Worm (Caenorhabditis elegans) whole organism, L4 larva: Measurements from ENCODE around the gene zyx-1.

Source experiments
- F44E2.7 ChIP-seq: fragments of 200-800 bp; sonication (Bioruptor generic); IDR thresholded peaks from 2 replicates; pipeline ENCODE4 v2.1.2; 2022; ENCODE audit warnings: missing genetic modification characterization, missing compliant biosample characterization
- T20F7.1 ChIP-seq: fragments of 200-800 bp; sonication (Bioruptor generic); optimal IDR thresholded peaks from 2 replicates; lab custom pipeline; 2018; ENCODE audit warnings: mild to moderate bottlenecking, missing genetic modification characterization, missing compliant biosample characterization
- ZK546.5 ChIP-seq, 2 experiments: sonication (generic microtip); optimal IDR thresholded peaks; 2 replicates each; lab custom pipeline; 2017; ENCODE audit warnings: missing biosample characterization in 2 of 2, missing genetic modification characterization in 2 of 2
- aha-1 ChIP-seq: fragments of 150-350 bp; peaks from one replicate; lab custom pipeline; 2014; ENCODE audit warnings: missing biosample characterization, missing genetic modification characterization
- ceh-44 ChIP-seq: fragments of 200-800 bp; sonication (Bioruptor generic); IDR thresholded peaks from 2 replicates; pipeline ENCODE4 v1.3.6; 2022; ENCODE audit warnings: missing genetic modification reagents, missing genetic modification characterization, missing compliant biosample characterization
- cey-2 ChIP-seq: sonication (generic microtip); optimal IDR thresholded peaks from 3 replicates; lab custom pipeline; 2017; ENCODE audit warnings: missing genetic modification characterization, mild to moderate bottlenecking, missing compliant biosample characterization, antibody characterized with exemption, borderline replicate concordance; ENCODE audit not compliant: insufficient read depth
- daf-12 ChIP-seq: fragments of 150-350 bp; optimal IDR thresholded peaks from 2 replicates; lab custom pipeline; 2014; ENCODE audit warnings: missing biosample characterization, missing genetic modification reagents, missing genetic modification characterization
- dmd-6 ChIP-seq: fragments of 200-800 bp; sonication (Bioruptor generic); IDR thresholded peaks from 2 replicates; pipeline ENCODE4 v1.3.6; 2022; ENCODE audit warnings: missing genetic modification reagents, missing genetic modification characterization, missing compliant biosample characterization
- dmd-8 ChIP-seq: fragments of 200-800 bp; sonication (Bioruptor generic); IDR thresholded peaks from 2 replicates; pipeline ENCODE4 v1.3.6; 2022; ENCODE audit warnings: missing genetic modification characterization, missing compliant biosample characterization
- dpl-1 ChIP-seq: fragments of 150-350 bp; optimal IDR thresholded peaks from 2 replicates; lab custom pipeline; 2014; ENCODE audit warnings: missing biosample characterization, missing genetic modification reagents, missing genetic modification characterization
- dve-1 ChIP-seq: sonication (generic microtip); optimal IDR thresholded peaks from 2 replicates; lab custom pipeline; 2017; ENCODE audit warnings: antibody characterized with exemption, mild to moderate bottlenecking, missing genetic modification characterization, missing compliant biosample characterization; ENCODE audit not compliant: insufficient read depth
- egl-43 ChIP-seq: fragments of 200-800 bp; sonication (Bioruptor generic); IDR thresholded peaks from 2 replicates; pipeline ENCODE4 v1.3.6; 2022; ENCODE audit warnings: missing genetic modification reagents, missing genetic modification characterization, missing compliant biosample characterization
- fos-1 ChIP-seq: fragments of 150-350 bp; optimal IDR thresholded peaks from 2 replicates; lab custom pipeline; 2014; ENCODE audit warnings: missing biosample characterization, missing genetic modification characterization
- gei-8 ChIP-seq: fragments of 200-800 bp; sonication (Bioruptor generic); optimal IDR thresholded peaks from 2 replicates; lab custom pipeline; 2018; ENCODE audit warnings: mild to moderate bottlenecking, missing genetic modification characterization, missing compliant biosample characterization
- hif-1 ChIP-seq, 2 experiments: sonication (generic microtip); optimal IDR thresholded peaks; 2 replicates each; lab custom pipeline; 2016 to 2017; ENCODE audit warnings: missing compliant biosample characterization in 2 of 2, missing genetic modification characterization in 2 of 2, missing genetic modification reagents in 2 of 2, missing genotype in 2 of 2, mild to moderate bottlenecking in 1 of 2
- hlh-11 ChIP-seq: fragments of 200-800 bp; sonication (Bioruptor generic); optimal IDR thresholded peaks from 2 replicates; lab custom pipeline; 2018; ENCODE audit warnings: mild to moderate bottlenecking, missing genetic modification characterization, missing compliant biosample characterization
- hmg-1.1 ChIP-seq: fragments of 200-800 bp; sonication (Bioruptor generic); IDR thresholded peaks from 2 replicates; pipeline ENCODE4 v1.3.6; 2022; ENCODE audit warnings: missing genetic modification reagents, missing genetic modification characterization, missing compliant biosample characterization
- lin-29 ChIP-seq: fragments of 200-800 bp; sonication (Bioruptor generic); IDR thresholded peaks from 2 replicates; pipeline ENCODE4 v1.3.6; 2022; ENCODE audit warnings: missing genetic modification reagents, missing genetic modification characterization, missing compliant biosample characterization
- lin-38 ChIP-seq: fragments of 200-800 bp; sonication (Bioruptor generic); IDR thresholded peaks from 2 replicates; pipeline ENCODE4 v1.3.6; 2022; ENCODE audit warnings: missing genetic modification reagents, missing genetic modification characterization, missing compliant biosample characterization
- lsy-2 ChIP-seq, 2 experiments: fragments of 150-350 bp in 1 of 2; sonication (generic microtip) in 1 of 2; optimal IDR thresholded peaks; 2 replicates each; lab custom pipeline; 2014 to 2017; ENCODE audit warnings: missing biosample characterization in 2 of 2, missing genetic modification characterization in 2 of 2
- mep-1 ChIP-seq: fragments of 150-350 bp; sonication (generic microtip); optimal IDR thresholded peaks from 3 replicates; lab custom pipeline; 2014; ENCODE audit warnings: missing biosample characterization, missing genetic modification characterization
- mes-2 ChIP-seq: sonication (generic microtip); optimal IDR thresholded peaks from 2 replicates; lab custom pipeline; 2016; ENCODE audit warnings: missing genotype, mild to moderate bottlenecking, missing genetic modification characterization, missing compliant biosample characterization; ENCODE audit not compliant: poor library complexity, severe bottlenecking
- mxl-3 ChIP-seq: fragments of 200-800 bp; sonication (Bioruptor generic); optimal IDR thresholded peaks from 2 replicates; lab custom pipeline; 2018; ENCODE audit warnings: mild to moderate bottlenecking, missing genetic modification characterization, missing compliant biosample characterization
- nhr-10 ChIP-seq: fragments of 150-350 bp; optimal IDR thresholded peaks from 2 replicates; lab custom pipeline; 2014; ENCODE audit warnings: missing biosample characterization, missing genetic modification characterization
- nhr-11 ChIP-seq: fragments of 150-350 bp; optimal IDR thresholded peaks from 2 replicates; lab custom pipeline; 2014; ENCODE audit warnings: missing biosample characterization, missing genetic modification characterization
- nhr-25 ChIP-seq: sonication (generic microtip); optimal IDR thresholded peaks from 2 replicates; lab custom pipeline; 2017; ENCODE audit warnings: missing genetic modification characterization, mild to moderate bottlenecking, missing compliant biosample characterization, antibody characterized with exemption, moderate library complexity, borderline replicate concordance; ENCODE audit not compliant: insufficient read depth
- nhr-48 ChIP-seq: sonication (generic microtip); optimal IDR thresholded peaks from 2 replicates; lab custom pipeline; 2016; ENCODE audit warnings: mild to moderate bottlenecking, missing genetic modification characterization, missing compliant biosample characterization
- pqm-1 ChIP-seq: sonication (generic microtip); optimal IDR thresholded peaks from 2 replicates; lab custom pipeline; 2017; ENCODE audit warnings: missing biosample characterization, missing genetic modification characterization
- rbr-2 ChIP-seq: sonication (generic microtip); optimal IDR thresholded peaks from 2 replicates; lab custom pipeline; 2016; ENCODE audit warnings: missing genotype, missing genetic modification characterization, missing compliant biosample characterization
- sdz-12 ChIP-seq: fragments of 200-800 bp; sonication (Bioruptor generic); optimal IDR thresholded peaks from 2 replicates; lab custom pipeline; 2018; ENCODE audit warnings: mild to moderate bottlenecking, missing genetic modification characterization, missing compliant biosample characterization
- snpc-4 ChIP-seq: fragments of 150-350 bp; optimal IDR thresholded peaks from 2 replicates; lab custom pipeline; 2014; ENCODE audit warnings: missing biosample characterization, missing genetic modification characterization
- tag-97 ChIP-seq: fragments of 200-800 bp; sonication (Bioruptor generic); IDR thresholded peaks from 2 replicates; pipeline ENCODE4 v1.3.6; 2022; ENCODE audit warnings: missing genetic modification characterization, missing compliant biosample characterization
- unc-62 ChIP-seq, 3 experiments: fragments of 150-350 bp in 1 of 3; sonication (generic microtip); optimal IDR thresholded peaks in 2 of 3; peaks in 1 of 3; 1 replicate in 1 of 3; 2 replicates in 2 of 3; lab custom pipeline; 2014 to 2017; ENCODE audit warnings: missing biosample characterization in 3 of 3, missing genetic modification characterization in 3 of 3, missing genetic modification reagents in 3 of 3, missing genotype in 1 of 3

Gene zyx-1

DNA sequence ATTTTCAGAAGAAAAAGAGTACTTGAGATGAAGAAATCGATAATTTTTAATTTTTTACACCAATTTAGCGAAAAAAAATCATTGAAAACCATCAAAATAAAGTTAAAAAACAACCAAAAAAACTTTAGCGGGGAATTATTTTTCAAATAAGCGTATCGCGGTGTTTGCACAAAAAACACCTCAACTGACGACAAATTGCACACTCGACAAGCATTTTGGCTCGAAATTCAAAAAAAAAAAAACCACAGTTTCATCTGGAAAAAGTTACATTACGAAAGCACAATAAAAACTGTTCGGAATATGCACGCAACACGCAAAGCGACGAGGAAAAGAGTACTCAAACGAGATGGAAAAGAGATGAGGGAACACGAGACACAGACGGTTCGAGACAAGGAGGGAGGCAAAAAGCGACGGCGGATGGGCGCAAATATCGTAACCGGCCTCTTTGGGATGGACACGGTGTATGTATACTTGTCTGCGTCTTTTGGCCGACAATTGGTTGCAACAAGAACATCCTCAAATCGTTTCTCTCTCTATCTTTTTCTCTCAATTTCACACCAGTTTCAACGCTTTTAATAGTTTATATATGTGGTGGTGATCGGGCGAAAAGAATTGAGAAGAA, 26.0 kb upstream of the zyx-1 start (continued):
- TF ChIP-seq nhr-11, result peak; percentile 21
- no peak for TF ChIP-seq lin-29
- TF ChIP-seq T20F7.1 (GFP tag; lab: Kevin White, UChicago), result no peak
- peak; percentile 69 for TF ChIP-seq nhr-48 (tag; lab: Kevin White, UChicago)
- peak; percentile 67 for TF ChIP-seq dve-1 (tag; lab: Kevin White, UChicago)
- TF ChIP-seq mep-1 (tag; lab: Kevin White, UChicago), result peak; percentile 75
- no peak for TF ChIP-seq egl-43
- peak; percentile 16 for TF ChIP-seq aha-1 (tag; lab: Kevin White, UChicago)
- peak in 1 of 2 experiments; percentile 21 for TF ChIP-seq unc-62 (GFP tag; optimal IDR thresholded peaks at IDR 0.05 in 1 of 2; lab: Kevin White, UChicago)
- no peak for TF ChIP-seq unc-62 (tag; optimal IDR thresholded peaks at IDR 0.05; lab: Kevin White, UChicago)
- TF ChIP-seq rbr-2 (tag; lab: Kevin White, UChicago), result peak; percentile 55
- TF ChIP-seq hmg-1.1, result peak; percentile 35; the same call in 1 of the 2 replicates
- TF ChIP-seq sdz-12 (GFP tag; lab: Kevin White, UChicago), result no peak
- TF ChIP-seq nhr-25 (tag; lab: Kevin White, UChicago), result peak; percentile 82
- TF ChIP-seq snpc-4 (tag; lab: Kevin White, UChicago), result no peak
- TF ChIP-seq daf-12, result no peak
- TF ChIP-seq mes-2 (tag; lab: Kevin White, UChicago), result peak; percentile 29
- TF ChIP-seq dmd-6 (GFP tag; lab: Robert Waterston, UW), result peak; percentile 41; the same call in 1 of the 2 replicates
- no peak for TF ChIP-seq fos-1 (tag; lab: Kevin White, UChicago)

- peak; percentile 61 for TF ChIP-seq aha-1 (tag; lab: Kevin White, UChicago)
These were observed 25.0 kb upstream of the zyx-1 start, which contains the start of gene F18A11.2 for ce11 chrII:13031649-13032191. F18A11.2 (plus strand) TSS chrII:13031699.

DNA sequence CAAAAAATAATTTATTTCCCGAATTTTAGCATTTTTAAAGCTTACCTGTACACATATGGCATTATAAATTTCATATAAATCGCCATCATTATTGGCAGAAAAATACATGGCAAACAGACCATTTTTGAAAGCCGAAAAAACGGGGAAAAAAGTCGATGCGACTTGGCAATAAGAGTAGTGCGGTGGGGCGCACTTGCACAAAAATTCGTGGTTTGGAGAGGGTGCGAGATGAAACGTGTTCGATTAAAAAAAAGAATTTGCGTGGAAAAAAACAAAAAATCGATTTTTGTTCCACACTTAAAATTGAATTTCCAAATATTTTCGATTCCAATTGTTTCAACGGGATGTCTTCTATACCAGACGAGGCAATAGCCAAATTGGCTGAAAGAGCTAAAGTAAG, 20.0 kb upstream of the zyx-1 start, which contains the start of gene F18A11.3:
Gene F18A11.3 (minus strand): TSS at position 125 of the 400 bp plus-strand sequence.
- TF ChIP-seq rbr-2 (tag; lab: Kevin White, UChicago), result no peak
- no peak for TF ChIP-seq nhr-10 (tag; lab: Kevin White, UChicago)
- TF ChIP-seq dpl-1 (GFP tag; lab: Kevin White, UChicago), result peak; percentile 8
- TF ChIP-seq aha-1 (tag; lab: Kevin White, UChicago), result peak; percentile 26
- TF ChIP-seq nhr-11, result no peak
- peak in 1 of 2 experiments; percentile 36 for TF ChIP-seq lsy-2 (tag; optimal IDR thresholded peaks at IDR 0.05; lab: Kevin White, UChicago)
- TF ChIP-seq mxl-3, result peak; percentile 67
- no peak for TF ChIP-seq ceh-44 (GFP tag; lab: Robert Waterston, UW)
- TF ChIP-seq cey-2 (tag; lab: Kevin White, UChicago), result no peak
- TF ChIP-seq tag-97, result no peak
- TF ChIP-seq mes-2 (tag; lab: Kevin White, UChicago), result peak; percentile 51
- peak; percentile 18 for TF ChIP-seq hlh-11 (tag; lab: Kevin White, UChicago)
- TF ChIP-seq sdz-12 (GFP tag; lab: Kevin White, UChicago), result no peak
- peak; percentile 28 for TF ChIP-seq mep-1 (tag; lab: Kevin White, UChicago)
- TF ChIP-seq lin-38 (GFP tag; lab: Robert Waterston, UW), result peak; percentile 84
- no peak for TF ChIP-seq dmd-8
- no peak for TF ChIP-seq gei-8 (GFP tag; lab: Kevin White, UChicago)
- TF ChIP-seq F44E2.7 (GFP tag; lab: Robert Waterston, UW), result no peak
- TF ChIP-seq ZK546.5 (tag; optimal IDR thresholded peaks at IDR 0.05; lab: Kevin White, UChicago), result no peak
- TF ChIP-seq pqm-1 (tag; lab: Kevin White, UChicago), result no peak
- 0 out of 2 replicates have a peak, but pooled peaks have one; percentile 18 for TF ChIP-seq hmg-1.1
- TF ChIP-seq hif-1 (tag; optimal IDR thresholded peaks at IDR 0.05; lab: Kevin White, UChicago), result peak in 1 of 2 experiments; percentile 16
- TF ChIP-seq dve-1 (tag; lab: Kevin White, UChicago), result no peak
